Fruit fly (Drosophila melanogaster) whole organism, adult: ENCODE measurements around the gene CadN.

Experiments
- Clk ChIP-seq: fragments of 200-800 bp; sonication (Bioruptor generic); optimal IDR thresholded peaks from 2 replicates; lab custom pipeline; 2017; ENCODE audit warnings: missing biosample characterization, missing genetic modification characterization
- Mnt ChIP-seq: fragments of 200-800 bp; sonication (Bioruptor generic); optimal IDR thresholded peaks from 2 replicates; lab custom pipeline; 2016; ENCODE audit warnings: missing biosample characterization, mild to moderate bottlenecking, missing genetic modification characterization
- toe ChIP-seq: fragments of 200-800 bp; sonication (Bioruptor generic); optimal IDR thresholded peaks from 2 replicates; lab custom pipeline; 2016; ENCODE audit warnings: missing biosample characterization, missing genetic modification characterization

- TF ChIP-seq Clk (GFP tag; lab: Kevin White, UChicago) (no peak), Mnt (GFP tag; lab: Kevin White, UChicago) (no peak), toe (GFP tag; lab: Kevin White, UChicago) (no peak)
These were observed 150.6 kb downstream of the CadN start, which contains the start of gene CG43054 for dm6 chr2L:17627559-17627958.
